Fruit fly (Drosophila melanogaster): Measurements from ENCODE around the gene CG7634.

dm6 chr3L:21529108-21529507 is 36.1 kb upstream of the CG7634 start, which contains the start of gene Arv1:
- TF ChIP-seq CG12605 (GFP tag; IDR thresholded peaks at IDR 0.05) (no peak), CG32121 (GFP tag; IDR thresholded peaks at IDR 0.05) (no peak), EcR (GFP tag; optimal IDR thresholded peaks at IDR 0.05) (no peak), gl (tag; optimal IDR thresholded peaks at IDR 0.05) (no peak), CG8159 (tag; optimal IDR thresholded peaks at IDR 0.05) (no peak), CG4496 (GFP tag; IDR thresholded peaks at IDR 0.05) (no peak), Pif1A (GFP tag; optimal IDR thresholded peaks at IDR 0.05) (no peak), CG15710 (tag; optimal IDR thresholded peaks at IDR 0.05) (no peak), CG14655 (GFP tag; optimal IDR thresholded peaks at IDR 0.05) (no peak), CG34367 (tag; optimal IDR thresholded peaks at IDR 0.05) (no peak)

Data from whole organism, pupa.